Fruit fly (Drosophila melanogaster): ENCODE data around the gene CrebA.

Gene CrebA

dm6 chr3L:15580487-15580886 is 45.3 kb downstream of the CrebA start, which contains the start of the genes mrn and CG12301 (continued):
- no peak for TF ChIP-seq CG3407 (GFP tag; optimal IDR thresholded peaks at IDR 0.05)
- TF ChIP-seq CG16779 (GFP tag; IDR thresholded peaks at IDR 0.05), result no peak
- TF ChIP-seq Ssrp (tag; optimal IDR thresholded peaks at IDR 0.05), result peak; percentile 62
- no peak for TF ChIP-seq CG8281 (tag; optimal IDR thresholded peaks at IDR 0.05)
- TF ChIP-seq CG18599 (GFP tag; optimal IDR thresholded peaks at IDR 0.05), result no peak
- no peak for TF ChIP-seq CG11504 (tag; optimal IDR thresholded peaks at IDR 0.05)
- peak; percentile 68 for TF ChIP-seq CG3995 (GFP tag; optimal IDR thresholded peaks at IDR 0.05)
- TF ChIP-seq Lpt (GFP tag; optimal IDR thresholded peaks at IDR 0.05), result no peak
- TF ChIP-seq Doc3 (GFP tag; IDR thresholded peaks at IDR 0.05; ENCODE audit: partially characterized antibody), result peak; percentile 94
- TF ChIP-seq h (optimal IDR thresholded peaks at IDR 0.05), result no peak
- peak; percentile 91 for TF ChIP-seq CG11456 (GFP tag; IDR thresholded peaks at IDR 0.05)
- no peak for TF ChIP-seq Hr39 (optimal IDR thresholded peaks at IDR 0.05)
- no peak for TF ChIP-seq sens-2 (GFP tag; IDR thresholded peaks at IDR 0.05)
- no peak for TF ChIP-seq CoRest (tag; optimal IDR thresholded peaks at IDR 0.05)
- no peak for TF ChIP-seq CG13894 (tag; optimal IDR thresholded peaks at IDR 0.05)
- peak; percentile 46; the same call in 1 of the 2 replicates for TF ChIP-seq sim (GFP tag; IDR thresholded peaks at IDR 0.05)
- TF ChIP-seq CG10979 (tag; optimal IDR thresholded peaks at IDR 0.05), result peak; percentile 61
- TF ChIP-seq CG8944 (GFP tag; optimal IDR thresholded peaks at IDR 0.05), result peak; percentile 22
- TF ChIP-seq dmrt99B (tag; optimal IDR thresholded peaks at IDR 0.05), result no peak
- no peak for TF ChIP-seq CG13296 (GFP tag; optimal IDR thresholded peaks at IDR 0.05)
- TF ChIP-seq CG7556 (GFP tag; optimal IDR thresholded peaks at IDR 0.05), result no peak
- no peak for TF ChIP-seq HHEX (GFP tag; optimal IDR thresholded peaks at IDR 0.05)
- no peak for TF ChIP-seq seq (GFP tag; IDR thresholded peaks at IDR 0.05)
- peak; percentile 83 for TF ChIP-seq CG17612 (GFP tag; IDR thresholded peaks at IDR 0.05)
- no peak for TF ChIP-seq CG1832 (GFP tag; optimal IDR thresholded peaks at IDR 0.05)
- no peak for TF ChIP-seq CG10565 (GFP tag; optimal IDR thresholded peaks at IDR 0.05)
- no peak for TF ChIP-seq Dek (tag; optimal IDR thresholded peaks at IDR 0.05)
- no peak for TF ChIP-seq pb (GFP tag; optimal IDR thresholded peaks at IDR 0.05)
- peak; percentile 84 for TF ChIP-seq ssp (GFP tag; IDR thresholded peaks at IDR 0.05)
- no peak for TF ChIP-seq corto (GFP tag; optimal IDR thresholded peaks at IDR 0.05)
- peak; percentile 57 for TF ChIP-seq CG1602 (GFP tag; optimal IDR thresholded peaks at IDR 0.05)
- TF ChIP-seq danr (GFP tag; IDR thresholded peaks at IDR 0.05), result peak; percentile 96
- TF ChIP-seq ind (GFP tag; optimal IDR thresholded peaks at IDR 0.05), result peak; percentile 75
- 0 out of 2 replicates have a peak, but pooled peaks have one; percentile 45 for TF ChIP-seq Awh (GFP tag; IDR thresholded peaks at IDR 0.05)
- TF ChIP-seq CG31441 (GFP tag; IDR thresholded peaks at IDR 0.05), result no peak
- TF ChIP-seq amos (GFP tag; IDR thresholded peaks at IDR 0.05; ENCODE audit: partially characterized antibody), result peak; percentile 85
- TF ChIP-seq Asciz (GFP tag; optimal IDR thresholded peaks at IDR 0.05), result no peak
- TF ChIP-seq insv (GFP tag; optimal IDR thresholded peaks at IDR 0.05), result peak in 1 of 2 experiments; percentile 60
- TF ChIP-seq exex (tag; optimal IDR thresholded peaks at IDR 0.05), result no peak
- TF ChIP-seq Six4 (GFP tag; optimal IDR thresholded peaks at IDR 0.05), result peak; percentile 64
- peak; percentile 60; the same call in 1 of the 2 replicates for TF ChIP-seq ham (GFP tag; IDR thresholded peaks at IDR 0.05)
- TF ChIP-seq sr (GFP tag; IDR thresholded peaks at IDR 0.05), result no peak
- no peak for TF ChIP-seq CG12769 (tag; optimal IDR thresholded peaks at IDR 0.05)
- no peak for TF ChIP-seq da (GFP tag; optimal IDR thresholded peaks at IDR 0.05)
- TF ChIP-seq CG11695 (GFP tag; IDR thresholded peaks at IDR 0.05), result peak; percentile 75
- no peak; the same call in 1 of the 2 replicates for TF ChIP-seq ro (GFP tag; IDR thresholded peaks at IDR 0.05)
- TF ChIP-seq zfh1 (GFP tag; IDR thresholded peaks at IDR 0.05), result peak; percentile 95
- peak; percentile 76 for TF ChIP-seq CG15514 (GFP tag; optimal IDR thresholded peaks at IDR 0.05)
- peak; percentile 40 for TF ChIP-seq CG4820 (GFP tag; optimal IDR thresholded peaks at IDR 0.05)
- TF ChIP-seq Bteb2 (GFP tag; optimal IDR thresholded peaks at IDR 0.05), result peak; percentile 55
- TF ChIP-seq CG10321 (GFP tag; IDR thresholded peaks at IDR 0.05), result no peak
- TF ChIP-seq unpg (GFP tag; optimal IDR thresholded peaks at IDR 0.05), result no peak

Measured in whole organism, embryonic.